Worm (Caenorhabditis elegans) whole organism, L3 larva: ENCODE data around the gene fbxa-26.

Experiments
- aly-2 ChIP-seq: fragments of 150-350 bp; optimal IDR thresholded peaks from 2 replicates; lab custom pipeline; 2014; ENCODE audit warnings: missing biosample characterization, missing genetic modification characterization
- nhr-23 ChIP-seq: fragments of 150-350 bp; optimal IDR thresholded peaks from 2 replicates; lab custom pipeline; 2014; ENCODE audit warnings: missing biosample characterization, missing genetic modification reagents, missing genetic modification characterization
- unc-39 ChIP-seq: sonication (generic microtip); optimal IDR thresholded peaks from 4 replicates; lab custom pipeline; 2017; ENCODE audit warnings: missing biosample characterization, missing genetic modification characterization

- TF ChIP-seq nhr-23 (no peak), aly-2 (no peak), unc-39 (tag; lab: Kevin White, UChicago) (no peak)
Measured at ce11 chrIII:1308887-1309286, 33.4 kb downstream of the fbxa-26 start, which contains the start of gene Y82E9BL.12.
